Fruit fly (Drosophila melanogaster): Measurements from ENCODE around the gene PTPMT1.

dm6 chr3R:23763622-23764273 lies 5.6 kb downstream of the PTPMT1 start, which contains the start of gene Lsd-1:
- TF ChIP-seq CG8478 (optimal IDR thresholded peaks at IDR 0.05) (no peak), usp (GFP tag; optimal IDR thresholded peaks at IDR 0.05) (no peak), pan (optimal IDR thresholded peaks at IDR 0.05) (no peak)

Data from whole organism.